Fruit fly (Drosophila melanogaster) S2 (cell line): ENCODE data around the gene CG17646.

Source experiments
- CG8478 ChIP-seq: fragments of >200 bp; optimal IDR thresholded peaks from 2 replicates; lab custom pipeline; 2018
- CTCF ChIP-seq, 2 experiments: fragments of >200 bp; optimal IDR thresholded peaks; 2 replicates each; lab custom pipeline; 2018

dm6 chr2L:1743800-1744199 is 11.5 kb downstream of the CG17646 start:
- TF ChIP-seq CG8478 (lab: Kevin White, UChicago) (no peak), CTCF (optimal IDR thresholded peaks at IDR 0.05; lab: Kevin White, UChicago) (no peak)
